Fruit fly (Drosophila melanogaster) whole organism, embryonic: ENCODE measurements around the gene Nrd1.

Source experiments
- Asciz ChIP-seq: fragments of 200-800 bp; sonication (Bioruptor generic); optimal IDR thresholded peaks from 2 replicates; lab custom pipeline; 2017; ENCODE audit warnings: missing biosample characterization, mild to moderate bottlenecking, missing genetic modification characterization, missing genetic modification reagents
- CG10147 ChIP-seq: fragments of 200-800 bp; sonication (Bioruptor generic); optimal IDR thresholded peaks from 2 replicates; lab custom pipeline; 2019; ENCODE audit warnings: missing biosample characterization, mild to moderate bottlenecking, missing genetic modification characterization, moderate library complexity
- CG10462 ChIP-seq: fragments of 200-800 bp; sonication (Bioruptor generic); optimal IDR thresholded peaks from 2 replicates; lab custom pipeline; 2016; ENCODE audit warnings: missing biosample characterization, missing genetic modification characterization
- CG11398 ChIP-seq: fragments of 200-800 bp; sonication (Bioruptor generic); optimal IDR thresholded peaks from 2 replicates; lab custom pipeline; 2016; ENCODE audit warnings: missing biosample characterization, missing genetic modification characterization
- CG12104 ChIP-seq: fragments of 200-800 bp; sonication (Bioruptor generic); optimal IDR thresholded peaks from 3 replicates; lab custom pipeline; 2016; ENCODE audit warnings: missing biosample characterization, missing genetic modification characterization
- CG12744 ChIP-seq: fragments of 200-800 bp; sonication (Bioruptor generic); optimal IDR thresholded peaks from 2 replicates; lab custom pipeline; 2016; ENCODE audit warnings: missing biosample characterization, missing genetic modification characterization
- CG13123 ChIP-seq: fragments of 200-800 bp; sonication (Bioruptor generic); optimal IDR thresholded peaks from 2 replicates; lab custom pipeline; 2016; ENCODE audit warnings: missing biosample characterization, missing genetic modification characterization
- CG13424 ChIP-seq: fragments of 200-800 bp; sonication (Bioruptor generic); optimal IDR thresholded peaks from 2 replicates; lab custom pipeline; 2019; ENCODE audit warnings: missing biosample characterization, mild to moderate bottlenecking, missing genetic modification characterization, moderate library complexity
- CG14050 ChIP-seq: fragments of 200-800 bp; sonication (Bioruptor generic); IDR thresholded peaks from 3 replicates; pipeline ENCODE4 v1.3.6; 2022; ENCODE audit warnings: missing biosample characterization, missing genetic modification characterization
- CG14710 ChIP-seq: fragments of 200-800 bp; sonication (Bioruptor generic); optimal IDR thresholded peaks from 3 replicates; lab custom pipeline; 2019; ENCODE audit warnings: missing biosample characterization, mild to moderate bottlenecking, missing genetic modification characterization, moderate library complexity
- CG15696 ChIP-seq: fragments of 200-800 bp; sonication (Bioruptor generic); optimal IDR thresholded peaks from 2 replicates; lab custom pipeline; 2019; ENCODE audit warnings: missing biosample characterization, mild to moderate bottlenecking, missing genetic modification characterization, moderate library complexity
- CG17361 ChIP-seq: fragments of 200-800 bp; sonication (Bioruptor generic); IDR thresholded peaks from 3 replicates; pipeline ENCODE4 v1.3.6; 2022; ENCODE audit warnings: missing biosample characterization, missing genetic modification characterization
- CG17568 ChIP-seq: fragments of 200-800 bp; sonication (Bioruptor generic); optimal IDR thresholded peaks from 2 replicates; lab custom pipeline; 2018; ENCODE audit warnings: missing biosample characterization, mild to moderate bottlenecking, missing genetic modification characterization, moderate library complexity
- CG3281 ChIP-seq: fragments of 200-800 bp; sonication (Bioruptor generic); optimal IDR thresholded peaks from 3 replicates; lab custom pipeline; 2017; ENCODE audit warnings: missing biosample characterization, mild to moderate bottlenecking, missing genetic modification characterization
- CG34376 ChIP-seq: fragments of 200-800 bp; sonication (Bioruptor generic); optimal IDR thresholded peaks from 2 replicates; lab custom pipeline; 2018; ENCODE audit warnings: missing biosample characterization, mild to moderate bottlenecking, missing genetic modification characterization
- CG43689 ChIP-seq: fragments of 200-800 bp; sonication (Bioruptor generic); IDR thresholded peaks from 2 replicates; pipeline ENCODE4 v1.3.6; 2022; ENCODE audit warnings: missing biosample characterization, missing genetic modification characterization
- CG4404 ChIP-seq: fragments of 200-800 bp; sonication (Bioruptor generic); IDR thresholded peaks from 2 replicates; pipeline ENCODE4 v1.3.6; 2022; ENCODE audit warnings: missing biosample characterization, missing genetic modification characterization
- CG4854 ChIP-seq: fragments of 200-800 bp; sonication (Bioruptor generic); optimal IDR thresholded peaks from 2 replicates; lab custom pipeline; 2016; ENCODE audit warnings: missing biosample characterization, missing genetic modification characterization, inconsistent platforms
- CG7745 ChIP-seq: fragments of 200-800 bp; sonication (Bioruptor generic); optimal IDR thresholded peaks from 2 replicates; lab custom pipeline; 2018; ENCODE audit warnings: missing biosample characterization, mild to moderate bottlenecking, missing genetic modification characterization, moderate library complexity
- CG7839 ChIP-seq: fragments of 200-800 bp; sonication (Bioruptor generic); optimal IDR thresholded peaks from 3 replicates; lab custom pipeline; 2018; ENCODE audit warnings: missing biosample characterization, mild to moderate bottlenecking, missing genetic modification characterization, moderate library complexity
- Doc3 ChIP-seq: fragments of 200-800 bp; sonication (Bioruptor generic); IDR thresholded peaks from 3 replicates; pipeline ENCODE4 v1.3.6; 2022; ENCODE audit warnings: missing biosample characterization, missing genetic modification characterization; ENCODE audit not compliant: partially characterized antibody
- Drgx ChIP-seq: fragments of 200-800 bp; sonication (Bioruptor generic); IDR thresholded peaks from 2 replicates; pipeline ENCODE4 v1.3.6; 2022; ENCODE audit warnings: missing biosample characterization, missing genetic modification characterization
- E2f1 ChIP-seq: fragments of 200-800 bp; sonication (Bioruptor generic); IDR thresholded peaks from 2 replicates; pipeline ENCODE4 v1.3.6; 2022; ENCODE audit warnings: missing biosample characterization, missing genetic modification characterization
- ERR ChIP-seq: fragments of 200-800 bp; sonication (Bioruptor generic); optimal IDR thresholded peaks from 2 replicates; lab custom pipeline; 2016; ENCODE audit warnings: missing biosample characterization, missing genetic modification characterization
- Ets65A ChIP-seq: fragments of 200-800 bp; sonication (Bioruptor generic); peaks from one replicate; lab custom pipeline; 2016; ENCODE audit warnings: missing biosample characterization, missing genetic modification characterization
- GATAe ChIP-seq: fragments of 200-800 bp; sonication (Bioruptor generic); conservative IDR thresholded peaks from 2 replicates; pipeline ENCODE4 v1.3.6; 2022; ENCODE audit warnings: missing biosample characterization, missing genetic modification characterization
- Hr51 ChIP-seq, 2 experiments: fragments of 200-800 bp; sonication (Bioruptor generic); optimal IDR thresholded peaks; 2 replicates in 1 of 2; 3 replicates in 1 of 2; lab custom pipeline; 2016 to 2018; ENCODE audit warnings: missing biosample characterization in 2 of 2, missing genetic modification characterization in 2 of 2, mild to moderate bottlenecking in 1 of 2, moderate library complexity in 1 of 2
- Max ChIP-seq: fragments of 200-800 bp; sonication (Bioruptor generic); optimal IDR thresholded peaks from 2 replicates; lab custom pipeline; 2016; ENCODE audit warnings: missing biosample characterization, mild to moderate bottlenecking, missing genetic modification characterization
- Oli ChIP-seq: fragments of 200-800 bp; sonication (Bioruptor generic); optimal IDR thresholded peaks from 2 replicates; lab custom pipeline; 2018; ENCODE audit warnings: missing biosample characterization, mild to moderate bottlenecking, missing genetic modification characterization, moderate library complexity
- Ravus ChIP-seq: fragments of 200-800 bp; sonication (Bioruptor generic); IDR thresholded peaks from 2 replicates; pipeline ENCODE4 v1.3.6; 2022; ENCODE audit warnings: missing biosample characterization, missing genetic modification characterization
- Six4 ChIP-seq: fragments of 200-800 bp; sonication (Bioruptor generic); optimal IDR thresholded peaks from 2 replicates; lab custom pipeline; 2016; ENCODE audit warnings: missing biosample characterization, missing genetic modification characterization
- al ChIP-seq: fragments of 200-800 bp; sonication (Bioruptor generic); IDR thresholded peaks from 2 replicates; pipeline ENCODE4 v1.3.6; 2022; ENCODE audit warnings: missing biosample characterization, missing genetic modification characterization
- chm ChIP-seq: fragments of 200-800 bp; sonication (Bioruptor generic); IDR thresholded peaks from 2 replicates; pipeline ENCODE4 v1.3.6; 2022; ENCODE audit warnings: missing biosample characterization, missing genetic modification characterization
- dmrt11E ChIP-seq: fragments of 200-800 bp; sonication (Bioruptor generic); optimal IDR thresholded peaks from 3 replicates; lab custom pipeline; 2018; ENCODE audit warnings: missing biosample characterization, mild to moderate bottlenecking, missing genetic modification characterization, moderate library complexity
- ewg ChIP-seq: fragments of 200-800 bp; sonication (Bioruptor generic); optimal IDR thresholded peaks from 3 replicates; lab custom pipeline; 2017; ENCODE audit warnings: mild to moderate bottlenecking, missing biosample characterization, missing genetic modification reagents, missing genetic modification characterization
- hkb ChIP-seq, 2 experiments: fragments of 200-800 bp in 1 of 2; fragments of >200 bp in 1 of 2; sonication (Bioruptor generic) in 1 of 2; IDR thresholded peaks in 1 of 2; optimal IDR thresholded peaks in 1 of 2; 2 replicates each; pipeline versions ENCODE4 v1.3.6 to Lab custom; 2017 to 2022; ENCODE audit warnings: missing biosample characterization in 1 of 2, missing genetic modification characterization in 1 of 2
- jigr1 ChIP-seq: fragments of 200-800 bp; sonication (Bioruptor generic); IDR thresholded peaks from 3 replicates; pipeline ENCODE4 v1.3.6; 2022; ENCODE audit warnings: missing biosample characterization, missing genetic modification characterization
- kay ChIP-seq: fragments of 200-800 bp; sonication (Bioruptor generic); optimal IDR thresholded peaks from 2 replicates; lab custom pipeline; 2016; ENCODE audit warnings: missing biosample characterization, missing genetic modification characterization
- lmd ChIP-seq: fragments of 200-800 bp; sonication (Bioruptor generic); IDR thresholded peaks from 2 replicates; pipeline ENCODE4 v1.3.6; 2022; ENCODE audit warnings: missing biosample characterization, missing genetic modification characterization
- maf-S ChIP-seq: fragments of 200-800 bp; sonication (Bioruptor generic); optimal IDR thresholded peaks from 2 replicates; lab custom pipeline; 2016; ENCODE audit warnings: missing biosample characterization, missing genetic modification characterization
- mirr ChIP-seq: fragments of 200-800 bp; sonication (Bioruptor generic); optimal IDR thresholded peaks from 3 replicates; lab custom pipeline; 2018; ENCODE audit warnings: missing biosample characterization, mild to moderate bottlenecking, missing genetic modification characterization
- pfk ChIP-seq: fragments of 200-800 bp; sonication (Bioruptor generic); optimal IDR thresholded peaks from 2 replicates; lab custom pipeline; 2018; ENCODE audit warnings: missing biosample characterization, mild to moderate bottlenecking, missing genetic modification characterization, moderate library complexity
- pzg ChIP-seq: fragments of 200-800 bp; sonication (Bioruptor generic); optimal IDR thresholded peaks from 3 replicates; lab custom pipeline; 2018; ENCODE audit warnings: missing biosample characterization, mild to moderate bottlenecking, missing genetic modification characterization, moderate library complexity
- repo ChIP-seq: fragments of 200-800 bp; sonication (Bioruptor generic); optimal IDR thresholded peaks from 2 replicates; lab custom pipeline; 2016; ENCODE audit warnings: missing biosample characterization, missing genetic modification characterization
- sd ChIP-seq: fragments of 200-800 bp; sonication (Bioruptor generic); optimal IDR thresholded peaks from 3 replicates; lab custom pipeline; 2018; ENCODE audit warnings: missing biosample characterization, mild to moderate bottlenecking, missing genetic modification characterization, moderate library complexity
- shn ChIP-seq: fragments of 200-800 bp; sonication (Bioruptor generic); optimal IDR thresholded peaks from 3 replicates; lab custom pipeline; 2016; ENCODE audit warnings: missing biosample characterization, missing genetic modification characterization
- tap ChIP-seq: fragments of 200-800 bp; optimal IDR thresholded peaks from 3 replicates; lab custom pipeline; 2019; ENCODE audit warnings: missing biosample characterization, mild to moderate bottlenecking, missing genetic modification characterization, moderate library complexity
- tin ChIP-seq: fragments of 200-800 bp; sonication (Bioruptor generic); optimal IDR thresholded peaks from 3 replicates; lab custom pipeline; 2016; ENCODE audit warnings: missing biosample characterization, missing genetic modification characterization
- ttk ChIP-seq: fragments of 200-800 bp; sonication (Bioruptor generic); IDR thresholded peaks from 2 replicates; pipeline ENCODE4 v2.1.2; 2022; ENCODE audit warnings: missing biosample characterization, missing genetic modification characterization
- vnd ChIP-seq: fragments of 200-800 bp; sonication (Bioruptor generic); IDR thresholded peaks from 3 replicates; pipeline ENCODE4 v1.3.6; 2022; ENCODE audit warnings: missing biosample characterization, missing genetic modification characterization; ENCODE audit not compliant: partially characterized antibody
- wek ChIP-seq: fragments of 200-800 bp; sonication (Bioruptor generic); optimal IDR thresholded peaks from 3 replicates; lab custom pipeline; 2018; ENCODE audit warnings: missing biosample characterization, mild to moderate bottlenecking, missing genetic modification characterization, moderate library complexity

The Nrd1 gene

dm6 chrX:11823003-11823402 is 45.7 kb downstream of the Nrd1 start (continued):
- TF ChIP-seq tap: peak; percentile 41
- peak; percentile 6 for TF ChIP-seq CG15696 (tag; lab: Kevin White, UChicago)
- no peak for TF ChIP-seq jigr1
- TF ChIP-seq CG10462 (GFP tag; lab: Kevin White, UChicago): no peak
- no peak for TF ChIP-seq tin (GFP tag; lab: Kevin White, UChicago)
- TF ChIP-seq CG43689 (GFP tag; lab: Robert Waterston, UW): no peak
- TF ChIP-seq CG4404 (GFP tag; lab: Robert Waterston, UW): no peak
- peak; percentile 78 for TF ChIP-seq wek (GFP tag; lab: Kevin White, UChicago)
- no peak for TF ChIP-seq hkb (optimal IDR thresholded peaks at IDR 0.05; lab: Kevin White, UChicago)
- peak; percentile 51 for TF ChIP-seq hkb (GFP tag; IDR thresholded peaks at IDR 0.05; lab: Robert Waterston, UW)
- peak; percentile 77 for TF ChIP-seq pfk (GFP tag; lab: Kevin White, UChicago)
- TF ChIP-seq Oli (tag; lab: Kevin White, UChicago): no peak
- TF ChIP-seq CG12104: no peak
- TF ChIP-seq al (GFP tag; lab: Robert Waterston, UW): no peak
- no peak for TF ChIP-seq CG3281 (GFP tag; lab: Kevin White, UChicago)
- no peak for TF ChIP-seq E2f1 (GFP tag; lab: Robert Waterston, UW)
- TF ChIP-seq CG13123 (GFP tag; lab: Kevin White, UChicago): no peak
- no peak for TF ChIP-seq shn (GFP tag; lab: Kevin White, UChicago)
- TF ChIP-seq ewg (GFP tag; lab: Kevin White, UChicago): peak; percentile 19
- no peak for TF ChIP-seq pzg (GFP tag; lab: Kevin White, UChicago)
- TF ChIP-seq CG34376 (GFP tag; lab: Kevin White, UChicago): peak; percentile 4
- TF ChIP-seq Doc3: no peak
- no peak for TF ChIP-seq sd (tag; lab: Kevin White, UChicago)
- no peak for TF ChIP-seq CG10147 (GFP tag; lab: Kevin White, UChicago)
- no peak for TF ChIP-seq CG14050
- no peak for TF ChIP-seq mirr (GFP tag; lab: Kevin White, UChicago)
- no peak for TF ChIP-seq CG11398
- no peak for TF ChIP-seq vnd (GFP tag; lab: Robert Waterston, UW)
- TF ChIP-seq Six4 (GFP tag; lab: Kevin White, UChicago): peak; percentile 10
- no peak for TF ChIP-seq ttk (GFP tag; lab: Robert Waterston, UW)
- TF ChIP-seq CG12744: no peak
- no peak for TF ChIP-seq Ets65A
- no peak for TF ChIP-seq ERR (GFP tag; lab: Kevin White, UChicago)
- no peak for TF ChIP-seq Max (GFP tag; lab: Kevin White, UChicago)
- peak; percentile 63 for TF ChIP-seq Drgx
- TF ChIP-seq CG4854 (GFP tag; lab: Kevin White, UChicago): no peak
- TF ChIP-seq CG17361: no peak
- TF ChIP-seq Asciz: peak; percentile 70
- peak; percentile 1 for TF ChIP-seq dmrt11E
- TF ChIP-seq maf-S (GFP tag; lab: Kevin White, UChicago): no peak
- no peak for TF ChIP-seq CG17568 (GFP tag; lab: Kevin White, UChicago)
- TF ChIP-seq CG14710: peak; percentile 36
- no peak for TF ChIP-seq CG7839 (tag; lab: Kevin White, UChicago)
- TF ChIP-seq kay (GFP tag; lab: Kevin White, UChicago): no peak
- TF ChIP-seq Ravus (GFP tag; lab: Robert Waterston, UW): no peak
- no peak for TF ChIP-seq Hr51 (GFP tag; optimal IDR thresholded peaks at IDR 0.05; lab: Kevin White, UChicago)
- no peak for TF ChIP-seq CG7745 (tag; lab: Kevin White, UChicago)
- peak; percentile 29 for TF ChIP-seq CG13424 (tag; lab: Kevin White, UChicago)
- TF ChIP-seq chm (GFP tag; lab: Robert Waterston, UW): 0 out of 2 replicates have a peak, but pooled peaks have one; percentile 15
- TF ChIP-seq GATAe (GFP tag; lab: Robert Waterston, UW): no peak
- TF ChIP-seq repo: no peak
- no peak for TF ChIP-seq lmd (GFP tag; lab: Robert Waterston, UW)
